Fruit fly (Drosophila melanogaster) whole organism, embryonic: ENCODE results near the gene Map205.
A peak's percentile ranks its signal among the peaks of the same experiment; 100 is the strongest.

Experiments
- Awh ChIP-seq: fragments of 200-800 bp; sonication (Bioruptor generic); IDR thresholded peaks from 2 replicates; pipeline ENCODE4, ENCODE4 v1.3.6; 2022; ENCODE audit warnings: missing biosample characterization, missing genetic modification characterization
- Blimp-1 ChIP-seq: fragments of 200-800 bp; sonication (Bioruptor generic); optimal IDR thresholded peaks from 3 replicates; lab custom pipeline; 2018; ENCODE audit warnings: missing biosample characterization, missing genetic modification characterization, mild to moderate bottlenecking, moderate library complexity, missing genetic modification reagents
- CG10366 ChIP-seq: fragments of 200-800 bp; sonication (Bioruptor generic); IDR thresholded peaks from 2 replicates; pipeline ENCODE4 v1.3.6; 2022; ENCODE audit warnings: missing biosample characterization, missing genetic modification characterization
- CG11695 ChIP-seq: fragments of 200-800 bp; sonication (Bioruptor generic); IDR thresholded peaks from 3 replicates; pipeline ENCODE4 v1.3.6; 2022; ENCODE audit warnings: missing biosample characterization, missing genetic modification characterization
- CG12155 ChIP-seq: fragments of 200-800 bp; sonication (Bioruptor generic); optimal IDR thresholded peaks from 3 replicates; lab custom pipeline; 2016; ENCODE audit warnings: missing biosample characterization, missing genetic modification characterization
- CG14860 ChIP-seq: fragments of 200-800 bp; sonication (Bioruptor generic); IDR thresholded peaks from 3 replicates; pipeline ENCODE4 v1.3.6; 2022; ENCODE audit warnings: missing biosample characterization, missing genetic modification characterization; ENCODE audit not compliant: partially characterized antibody
- CG15269 ChIP-seq: fragments of 200-800 bp; sonication (Bioruptor generic); optimal IDR thresholded peaks from 2 replicates; lab custom pipeline; 2018; ENCODE audit warnings: missing biosample characterization, mild to moderate bottlenecking, missing genetic modification characterization, moderate library complexity
- CG1602 ChIP-seq: fragments of 200-800 bp; sonication (Bioruptor generic); optimal IDR thresholded peaks from 3 replicates; lab custom pipeline; 2016; ENCODE audit warnings: missing biosample characterization, missing genetic modification characterization
- CG18011 ChIP-seq: fragments of 200-800 bp; sonication (Bioruptor generic); optimal IDR thresholded peaks from 2 replicates; lab custom pipeline; 2017; ENCODE audit warnings: missing biosample characterization, missing genetic modification characterization, mild to moderate bottlenecking, moderate library complexity, missing genotype
- CG18262 ChIP-seq: fragments of 200-800 bp; optimal IDR thresholded peaks from 3 replicates; lab custom pipeline; 2019; ENCODE audit warnings: missing biosample characterization, mild to moderate bottlenecking, missing genetic modification characterization, moderate library complexity
- CG2116 ChIP-seq: fragments of 200-800 bp; sonication (Bioruptor generic); optimal IDR thresholded peaks from 3 replicates; lab custom pipeline; 2018; ENCODE audit warnings: missing biosample characterization, mild to moderate bottlenecking, missing genetic modification characterization
- CG30403 ChIP-seq: fragments of 200-800 bp; sonication (Bioruptor generic); optimal IDR thresholded peaks from 3 replicates; lab custom pipeline; 2016; ENCODE audit warnings: missing biosample characterization, missing genetic modification characterization
- CG32532 ChIP-seq: fragments of 200-800 bp; sonication (Bioruptor generic); IDR thresholded peaks from 2 replicates; pipeline ENCODE4 v1.3.6; 2022; ENCODE audit warnings: missing biosample characterization, missing genetic modification characterization
- CG4424 ChIP-seq: fragments of 200-800 bp; sonication (Bioruptor generic); optimal IDR thresholded peaks from 3 replicates; lab custom pipeline; 2016; ENCODE audit warnings: missing biosample characterization, missing genetic modification characterization
- CG4617 ChIP-seq: fragments of 200-800 bp; sonication (Bioruptor generic); optimal IDR thresholded peaks from 3 replicates; lab custom pipeline; 2016; ENCODE audit warnings: missing biosample characterization, missing genetic modification characterization, borderline replicate concordance
- CG4730 ChIP-seq: fragments of 200-800 bp; sonication (Bioruptor generic); IDR thresholded peaks from 2 replicates; pipeline ENCODE4 v1.3.6; 2022; ENCODE audit warnings: missing biosample characterization, missing genetic modification characterization
- CG6765 ChIP-seq: fragments of 200-800 bp; sonication (Bioruptor generic); optimal IDR thresholded peaks from 3 replicates; lab custom pipeline; 2017; ENCODE audit warnings: missing biosample characterization, mild to moderate bottlenecking, missing genetic modification characterization
- CG7271 ChIP-seq: fragments of 200-800 bp; sonication (Bioruptor generic); optimal IDR thresholded peaks from 2 replicates; lab custom pipeline; 2018; ENCODE audit warnings: missing biosample characterization, mild to moderate bottlenecking, missing genetic modification characterization, moderate library complexity
- E2f1 ChIP-seq: fragments of 200-800 bp; sonication (Bioruptor generic); IDR thresholded peaks from 2 replicates; pipeline ENCODE4 v1.3.6; 2022; ENCODE audit warnings: missing biosample characterization, missing genetic modification characterization
- Ets97D ChIP-seq: fragments of 200-800 bp; sonication (Bioruptor generic); optimal IDR thresholded peaks from 3 replicates; lab custom pipeline; 2016; ENCODE audit warnings: missing biosample characterization, missing genetic modification characterization
- Gsc ChIP-seq: fragments of 200-800 bp; sonication (Bioruptor generic); IDR thresholded peaks from 2 replicates; pipeline ENCODE4 v1.3.6; 2022; ENCODE audit warnings: missing biosample characterization, missing genetic modification characterization
- Jarid2 ChIP-seq: fragments of 200-800 bp; sonication (Bioruptor generic); optimal IDR thresholded peaks from 3 replicates; lab custom pipeline; 2017; ENCODE audit warnings: mild to moderate bottlenecking, missing biosample characterization, missing genetic modification reagents, missing genetic modification characterization
- Mad ChIP-seq: fragments of 200-800 bp; sonication (Bioruptor generic); optimal IDR thresholded peaks from 2 replicates; lab custom pipeline; 2016; ENCODE audit warnings: missing biosample characterization, missing genetic modification characterization
- Med ChIP-seq: fragments of 200-800 bp; sonication (Bioruptor generic); peaks from one replicate; lab custom pipeline; 2016; ENCODE audit warnings: missing biosample characterization, missing genetic modification characterization, mild to moderate bottlenecking, inconsistent platforms, moderate library complexity
- NFAT ChIP-seq: fragments of 200-800 bp; sonication (Bioruptor generic); IDR thresholded peaks from 2 replicates; pipeline ENCODE4 v1.3.6; 2022; ENCODE audit warnings: missing biosample characterization, missing genetic modification characterization
- Oli ChIP-seq: fragments of 200-800 bp; sonication (Bioruptor generic); optimal IDR thresholded peaks from 2 replicates; lab custom pipeline; 2018; ENCODE audit warnings: missing biosample characterization, mild to moderate bottlenecking, missing genetic modification characterization, moderate library complexity
- Six4 ChIP-seq: fragments of 200-800 bp; sonication (Bioruptor generic); optimal IDR thresholded peaks from 2 replicates; lab custom pipeline; 2016; ENCODE audit warnings: missing biosample characterization, missing genetic modification characterization
- Ssrp ChIP-seq: fragments of 200-800 bp; sonication (Bioruptor generic); optimal IDR thresholded peaks from 2 replicates; lab custom pipeline; 2018; ENCODE audit warnings: missing biosample characterization, mild to moderate bottlenecking, missing genetic modification characterization, moderate library complexity
- Usf ChIP-seq: fragments of 200-800 bp; sonication (Bioruptor generic); optimal IDR thresholded peaks from 2 replicates; lab custom pipeline; 2017; ENCODE audit warnings: missing genotype, missing biosample characterization, missing genetic modification characterization
- YL-1 ChIP-seq: fragments of 200-800 bp; sonication (Bioruptor generic); optimal IDR thresholded peaks from 3 replicates; lab custom pipeline; 2017; ENCODE audit warnings: missing biosample characterization, mild to moderate bottlenecking, missing genetic modification characterization
- ap ChIP-seq: fragments of 200-800 bp; sonication (Bioruptor generic); IDR thresholded peaks from 2 replicates; pipeline ENCODE4 v1.3.6; 2022; ENCODE audit warnings: missing biosample characterization, missing genetic modification characterization
- ara ChIP-seq: fragments of 200-800 bp; sonication (Bioruptor generic); IDR thresholded peaks from 2 replicates; pipeline ENCODE4 v1.3.6; 2022; ENCODE audit warnings: missing biosample characterization, missing genetic modification characterization
- ash1 ChIP-seq: fragments of 200-800 bp; sonication (Bioruptor generic); optimal IDR thresholded peaks from 2 replicates; lab custom pipeline; 2018; ENCODE audit warnings: missing biosample characterization, mild to moderate bottlenecking, missing genetic modification characterization
- chm ChIP-seq: fragments of 200-800 bp; sonication (Bioruptor generic); IDR thresholded peaks from 2 replicates; pipeline ENCODE4 v1.3.6; 2022; ENCODE audit warnings: missing biosample characterization, missing genetic modification characterization
- chn ChIP-seq: fragments of 200-800 bp; sonication (Bioruptor generic); optimal IDR thresholded peaks from 2 replicates; lab custom pipeline; 2016; ENCODE audit warnings: missing biosample characterization, missing genetic modification characterization
- ci ChIP-seq: fragments of 200-800 bp; sonication (Bioruptor generic); IDR thresholded peaks from 3 replicates; pipeline ENCODE4 v1.3.6; 2022; ENCODE audit warnings: missing biosample characterization, missing genetic modification characterization
- dmrt99B ChIP-seq: fragments of 200-800 bp; sonication (Bioruptor generic); optimal IDR thresholded peaks from 2 replicates; lab custom pipeline; 2018; ENCODE audit warnings: missing biosample characterization, mild to moderate bottlenecking, missing genetic modification characterization, moderate library complexity
- gsb ChIP-seq: fragments of 200-800 bp; sonication (Bioruptor generic); IDR thresholded peaks from 2 replicates; pipeline ENCODE4 v1.3.6; 2022; ENCODE audit warnings: missing biosample characterization, missing genetic modification characterization
- kay ChIP-seq: fragments of 200-800 bp; sonication (Bioruptor generic); optimal IDR thresholded peaks from 2 replicates; lab custom pipeline; 2016; ENCODE audit warnings: missing biosample characterization, missing genetic modification characterization
- lab ChIP-seq: fragments of 200-800 bp; sonication (Bioruptor generic); optimal IDR thresholded peaks from 3 replicates; lab custom pipeline; 2017; ENCODE audit warnings: missing biosample characterization, missing genetic modification characterization, mild to moderate bottlenecking, moderate library complexity, missing genetic modification reagents
- prd ChIP-seq, 3 experiments: fragments of >200 bp in 2 of 3; fragments of 200-800 bp in 1 of 3; sonication (Bioruptor generic) in 1 of 3; optimal IDR thresholded peaks in 2 of 3; IDR thresholded peaks in 1 of 3; 2 replicates in 2 of 3; 3 replicates in 1 of 3; pipeline versions ENCODE4 v1.3.6 to Lab custom; 2017 to 2022; ENCODE audit warnings: missing biosample characterization in 1 of 3, missing genetic modification characterization in 1 of 3
- rib ChIP-seq: fragments of 200-800 bp; sonication (Bioruptor generic); IDR thresholded peaks from 2 replicates; pipeline ENCODE4 v1.3.6; 2022; ENCODE audit warnings: missing biosample characterization, missing genetic modification characterization
- sens ChIP-seq: fragments of 200-800 bp; sonication (Bioruptor generic); peaks from one replicate; lab custom pipeline; 2016; ENCODE audit warnings: missing biosample characterization, missing genetic modification characterization
- so ChIP-seq: fragments of 200-800 bp; sonication (Bioruptor generic); IDR thresholded peaks from 3 replicates; pipeline ENCODE4 v1.3.6; 2022; ENCODE audit warnings: missing biosample characterization, missing genetic modification characterization
- ssp ChIP-seq: fragments of 200-800 bp; sonication (Bioruptor generic); IDR thresholded peaks from 2 replicates; pipeline ENCODE4 v1.3.6; 2022; ENCODE audit warnings: missing biosample characterization, missing genetic modification characterization
- stwl ChIP-seq: fragments of 200-800 bp; sonication (Bioruptor generic); optimal IDR thresholded peaks from 3 replicates; lab custom pipeline; 2018; ENCODE audit warnings: missing biosample characterization, mild to moderate bottlenecking, missing genetic modification characterization, moderate library complexity
- unpg ChIP-seq: fragments of 200-800 bp; sonication (Bioruptor generic); optimal IDR thresholded peaks from 3 replicates; lab custom pipeline; 2018; ENCODE audit warnings: missing biosample characterization, mild to moderate bottlenecking, missing genetic modification characterization, moderate library complexity
- wdn ChIP-seq: fragments of 200-800 bp; sonication (Bioruptor generic); IDR thresholded peaks from 2 replicates; pipeline ENCODE4 v1.3.6; 2022; ENCODE audit warnings: missing biosample characterization, missing genetic modification characterization

The Map205 gene

dm6 chr3R:32043778-32044177 lies 24.5 kb downstream of the Map205 start:
- TF ChIP-seq Six4 (GFP tag; lab: Kevin White, UChicago) (no peak), Jarid2 (no peak), Gsc (GFP tag; lab: Robert Waterston, UW) (no peak), ara (GFP tag; lab: Robert Waterston, UW) (no peak), Med (GFP tag; lab: Kevin White, UChicago) (peak; percentile 50), stwl (tag; lab: Kevin White, UChicago) (peak; percentile 27), NFAT (GFP tag; lab: Robert Waterston, UW) (no peak), CG7271 (peak; percentile 63), CG15269 (no peak), rib (GFP tag; lab: Robert Waterston, UW) (no peak), CG2116 (GFP tag; lab: Kevin White, UChicago) (peak; percentile 38), YL-1 (GFP tag; lab: Kevin White, UChicago) (no peak), so (GFP tag; lab: Robert Waterston, UW) (no peak), kay (GFP tag; lab: Kevin White, UChicago) (no peak), gsb (GFP tag; lab: Robert Waterston, UW) (no peak), Ets97D (GFP tag; lab: Kevin White, UChicago) (peak; percentile 12), Usf (GFP tag; lab: Kevin White, UChicago) (no peak), Ssrp (tag; lab: Kevin White, UChicago) (no peak), CG12155 (GFP tag; lab: Kevin White, UChicago) (no peak)

dm6 chr3R:32038030-32038429 lies 30.2 kb downstream of the Map205 start, which contains the start of gene Pos:
Gene Pos (plus strand): TSS chr3R:32038330.
- TF ChIP-seq ash1 (GFP tag; lab: Kevin White, UChicago) (no peak), sens (peak; percentile 6)

- no peak for TF ChIP-seq Awh (GFP tag; lab: Robert Waterston, UW)
- TF ChIP-seq CG4730 (GFP tag; lab: Robert Waterston, UW) = 0 out of 2 replicates have a peak, but pooled peaks have one; percentile 17
- peak; percentile 33; the same call in 1 of the 2 replicates for TF ChIP-seq E2f1
- 0 out of 3 replicates have a peak, but pooled peaks have one; percentile 14 for TF ChIP-seq CG11695
- TF ChIP-seq prd (optimal IDR thresholded peaks at IDR 0.05; lab: Kevin White, UChicago) = no peak
- no peak; the same call in 2 of the 3 replicates for TF ChIP-seq prd (GFP tag; IDR thresholded peaks at IDR 0.05; lab: Robert Waterston, UW)
- TF ChIP-seq CG32532 (GFP tag; lab: Robert Waterston, UW) = 0 out of 2 replicates have a peak, but pooled peaks have one; percentile 37
- TF ChIP-seq CG1602 (GFP tag; lab: Kevin White, UChicago) = peak; percentile 13
- 0 out of 3 replicates have a peak, but pooled peaks have one; percentile 22 for TF ChIP-seq ci (GFP tag; lab: Robert Waterston, UW)
- peak; percentile 33; the same call in 1 of the 2 replicates for TF ChIP-seq ap (GFP tag; lab: Robert Waterston, UW)
- TF ChIP-seq chm (GFP tag; lab: Robert Waterston, UW) = no peak
- peak; percentile 2 for TF ChIP-seq Mad (GFP tag; lab: Kevin White, UChicago)
- TF ChIP-seq CG10366 (GFP tag; lab: Robert Waterston, UW) = peak; percentile 17; the same call in 1 of the 2 replicates
- no peak for TF ChIP-seq CG4424 (GFP tag; lab: Kevin White, UChicago)
- peak; percentile 12 for TF ChIP-seq chn (GFP tag; lab: Kevin White, UChicago)
- peak; percentile 18 for TF ChIP-seq CG18262
- TF ChIP-seq unpg (GFP tag; lab: Kevin White, UChicago) = peak; percentile 30
- TF ChIP-seq CG6765 (GFP tag; lab: Kevin White, UChicago) = no peak
- TF ChIP-seq Blimp-1 (GFP tag; lab: Kevin White, UChicago) = peak; percentile 11
- TF ChIP-seq CG14860 (GFP tag; lab: Robert Waterston, UW) = no peak
- peak; percentile 14 for TF ChIP-seq Oli (tag; lab: Kevin White, UChicago)
- no peak for TF ChIP-seq ssp (GFP tag; lab: Robert Waterston, UW)
- peak; percentile 20 for TF ChIP-seq lab (GFP tag; lab: Kevin White, UChicago)
- TF ChIP-seq CG18011 (GFP tag; lab: Kevin White, UChicago) = no peak
- TF ChIP-seq sens = peak; percentile 79
- TF ChIP-seq dmrt99B (tag; lab: Kevin White, UChicago) = peak; percentile 46
- no peak for TF ChIP-seq wdn (GFP tag; lab: Robert Waterston, UW)
- peak; percentile 38 for TF ChIP-seq CG30403
- TF ChIP-seq CG4617 = no peak
These were observed 35.4 kb downstream of the Map205 start for dm6 chr3R:32032885-32033284.
